Fruit fly (Drosophila melanogaster): ENCODE data around the gene Or33a.

Or33a gene

dm6 chr2L:11970853-11971397 is 36.6 kb downstream of the Or33a start (continued):
- TF ChIP-seq dysf (GFP tag; IDR thresholded peaks at IDR 0.05) (no peak), Gsc (GFP tag; IDR thresholded peaks at IDR 0.05) (no peak), NFAT (GFP tag; IDR thresholded peaks at IDR 0.05) (0 out of 2 replicates have a peak, but pooled peaks have one; percentile 21), CG2199 (GFP tag; IDR thresholded peaks at IDR 0.05) (peak; percentile 85; the same call in 2 of the 3 replicates), D19B (GFP tag; optimal IDR thresholded peaks at IDR 0.05) (no peak), CG2889 (GFP tag; IDR thresholded peaks at IDR 0.05) (no peak), CG18599 (GFP tag; optimal IDR thresholded peaks at IDR 0.05) (peak; percentile 40), CG18011 (GFP tag; optimal IDR thresholded peaks at IDR 0.05) (no peak), chinmo (GFP tag; IDR thresholded peaks at IDR 0.05; ENCODE audit: partially characterized antibody) (peak; percentile 88; the same call in 3 of the 4 replicates), CG13775 (GFP tag; optimal IDR thresholded peaks at IDR 0.05) (no peak), lov (optimal IDR thresholded peaks at IDR 0.05) (no peak), lov (GFP tag; IDR thresholded peaks at IDR 0.05) (0 out of 3 replicates have a peak, but pooled peaks have one; percentile 43), Dad (GFP tag; optimal IDR thresholded peaks at IDR 0.05) (no peak), CG10321 (GFP tag; IDR thresholded peaks at IDR 0.05) (peak; percentile 97), zen (tag; optimal IDR thresholded peaks at IDR 0.05) (peak; percentile 87), oc (tag; optimal IDR thresholded peaks at IDR 0.05) (peak; percentile 72), Neu2 (GFP tag; optimal IDR thresholded peaks at IDR 0.05; ENCODE audit: borderline replicate concordance) (no peak), CG8924 (tag; optimal IDR thresholded peaks at IDR 0.05) (peak; percentile 47), GATAe (GFP tag; conservative IDR thresholded peaks at IDR 0.05) (peak; percentile 54; the same call in 1 of the 2 replicates), Bteb2 (GFP tag; optimal IDR thresholded peaks at IDR 0.05) (no peak), chn (GFP tag; optimal IDR thresholded peaks at IDR 0.05) (peak; percentile 17), CG17829 (tag; optimal IDR thresholded peaks at IDR 0.05) (peak; percentile 1), ab (GFP tag; optimal IDR thresholded peaks at IDR 0.05) (peak; percentile 36), CG6854 (GFP tag; optimal IDR thresholded peaks at IDR 0.05) (peak; percentile 5), Nf-YA (GFP tag; IDR thresholded peaks at IDR 0.05) (peak; percentile 25; the same call in 1 of the 2 replicates), CG16813 (GFP tag; IDR thresholded peaks at IDR 0.05; ENCODE audit: partially characterized antibody) (peak; percentile 27; the same call in 1 of the 3 replicates), pfk (GFP tag; optimal IDR thresholded peaks at IDR 0.05) (peak; percentile 31), CG32772 (GFP tag; IDR thresholded peaks at IDR 0.05) (0 out of 2 replicates have a peak, but pooled peaks have one; percentile 31), PHDP (tag; optimal IDR thresholded peaks at IDR 0.05) (peak; percentile 33), ato (GFP tag; IDR thresholded peaks at IDR 0.05; ENCODE audit: partially characterized antibody) (peak; percentile 7; the same call in 1 of the 2 replicates), insv (GFP tag; optimal IDR thresholded peaks at IDR 0.05) (peak in 1 of 2 experiments; percentile 51), corto (GFP tag; optimal IDR thresholded peaks at IDR 0.05) (no peak), sug (tag; optimal IDR thresholded peaks at IDR 0.05) (peak; percentile 39), Dek (tag; optimal IDR thresholded peaks at IDR 0.05) (no peak), CG11247 (GFP tag; IDR thresholded peaks at IDR 0.05) (peak; percentile 28; the same call in 1 of the 2 replicates), CG17359 (tag; optimal IDR thresholded peaks at IDR 0.05) (peak; percentile 3), slbo (GFP tag; IDR thresholded peaks at IDR 0.05) (peak; percentile 59), exex (tag; optimal IDR thresholded peaks at IDR 0.05) (peak; percentile 83), dmrt99B (tag; optimal IDR thresholded peaks at IDR 0.05) (peak; percentile 8), Ets97D (GFP tag; optimal IDR thresholded peaks at IDR 0.05) (no peak), Lim3 (GFP tag; IDR thresholded peaks at IDR 0.05) (no peak), HLHmδ (GFP tag; optimal IDR thresholded peaks at IDR 0.05) (peak; percentile 50), CG4282 (GFP tag; optimal IDR thresholded peaks at IDR 0.05) (no peak), NC2β (GFP tag; optimal IDR thresholded peaks at IDR 0.05) (peak; percentile 22), CrebB (tag; optimal IDR thresholded peaks at IDR 0.05) (peak; percentile 22), CG6791 (GFP tag; IDR thresholded peaks at IDR 0.05; ENCODE audit: partially characterized antibody) (no peak), crp (GFP tag; optimal IDR thresholded peaks at IDR 0.05) (no peak), Mes4 (GFP tag; optimal IDR thresholded peaks at IDR 0.05) (no peak), bbx (GFP tag; IDR thresholded peaks at IDR 0.05; ENCODE audit: partially characterized antibody) (peak; percentile 57)

Data from whole organism, embryonic.